Worm (Caenorhabditis elegans): ENCODE results near the gene clec-68.
"Not testable (repeated sequence)": the region's sequence is repeated elsewhere in the genome, so short reads cannot be mapped to it uniquely, and the experiment has no call there.

Gene clec-68

ce11 chrIV:3917405-3917804 lies 8.8 kb upstream of the clec-68 start, which contains the start of gene F56D6.14:
Gene F56D6.14 (plus strand): TSS chrIV:3917705.
- no peak for TF ChIP-seq hlh-30 (tag; optimal IDR thresholded peaks at IDR 0.05; ENCODE audit: insufficient read depth)

- TF ChIP-seq odd-2 (tag; optimal IDR thresholded peaks at IDR 0.05), result no peak
- no peak for TF ChIP-seq F13H6.1 (tag; optimal IDR thresholded peaks at IDR 0.05)
- TF ChIP-seq ref-2 (tag; optimal IDR thresholded peaks at IDR 0.05), result no peak
- TF ChIP-seq ceh-30 (tag; optimal IDR thresholded peaks at IDR 0.05), result no peak
- no peak for TF ChIP-seq pha-2 (tag; optimal IDR thresholded peaks at IDR 0.05)
- TF ChIP-seq ceh-2 (tag; optimal IDR thresholded peaks at IDR 0.05), result no peak
- no peak for TF ChIP-seq che-1 (tag; optimal IDR thresholded peaks at IDR 0.05)
- TF ChIP-seq eyg-1 (tag; optimal IDR thresholded peaks at IDR 0.05), result no peak
- TF ChIP-seq hlh-13 (GFP tag; optimal IDR thresholded peaks at IDR 0.05), result no peak
- no peak for TF ChIP-seq zip-5 (tag; optimal IDR thresholded peaks at IDR 0.05)
- no peak for TF ChIP-seq K02D7.2 (tag; optimal IDR thresholded peaks at IDR 0.05)
Measured at ce11 chrIV:3918160-3918559, 8.1 kb upstream of the clec-68 start, which contains the start of gene F56D6.23. Gene F56D6.23 (plus strand): TSS chrIV:3918460.

ce11 chrIV:3919506-3919905 lies 6.7 kb upstream of the clec-68 start, which contains the start of gene srz-19:
Gene srz-19 (plus strand): TSS chrIV:3919806.
- TF ChIP-seq pros-1 (tag; optimal IDR thresholded peaks at IDR 0.05), result no peak
- TF ChIP-seq hlh-15 (tag; optimal IDR thresholded peaks at IDR 0.05), result no peak
- TF ChIP-seq nhr-11 (tag; optimal IDR thresholded peaks at IDR 0.05), result no peak
- TF ChIP-seq ama-1 (optimal IDR thresholded peaks at IDR 0.05), result no peak
- no peak for TF ChIP-seq lim-6 (tag; optimal IDR thresholded peaks at IDR 0.05)
- TF ChIP-seq ceh-2 (tag; optimal IDR thresholded peaks at IDR 0.05), result no peak
- TF ChIP-seq ceh-14 (tag; optimal IDR thresholded peaks at IDR 0.05), result no peak

- TF ChIP-seq ceh-19 (GFP tag; optimal IDR thresholded peaks at IDR 0.05) (no peak), elt-4 (tag; optimal IDR thresholded peaks at IDR 0.05) (no peak), gmeb-2 (tag; optimal IDR thresholded peaks at IDR 0.05) (no peak), ceh-6 (GFP tag; optimal IDR thresholded peaks at IDR 0.05) (no peak), mec-3 (tag; optimal IDR thresholded peaks at IDR 0.05; ENCODE audit: borderline replicate concordance) (no peak), ceh-18 (tag; optimal IDR thresholded peaks at IDR 0.05) (no peak), ceh-9 (tag; optimal IDR thresholded peaks at IDR 0.05) (no peak), tbx-7 (tag; optimal IDR thresholded peaks at IDR 0.05) (no peak), hlh-15 (tag; optimal IDR thresholded peaks at IDR 0.05) (no peak), hlh-8 (tag; optimal IDR thresholded peaks at IDR 0.05) (no peak), ceh-48 (tag; optimal IDR thresholded peaks at IDR 0.05) (no peak), sdc-2 (tag; optimal IDR thresholded peaks at IDR 0.05) (no peak), rnt-1 (tag; optimal IDR thresholded peaks at IDR 0.05) (no peak), dve-1 (tag; optimal IDR thresholded peaks at IDR 0.05) (no peak)
Measured at ce11 chrIV:3921898-3922297, 4.3 kb upstream of the clec-68 start, which contains the start of gene clec-67. Gene clec-67 (plus strand): TSS chrIV:3922165.

DNA sequence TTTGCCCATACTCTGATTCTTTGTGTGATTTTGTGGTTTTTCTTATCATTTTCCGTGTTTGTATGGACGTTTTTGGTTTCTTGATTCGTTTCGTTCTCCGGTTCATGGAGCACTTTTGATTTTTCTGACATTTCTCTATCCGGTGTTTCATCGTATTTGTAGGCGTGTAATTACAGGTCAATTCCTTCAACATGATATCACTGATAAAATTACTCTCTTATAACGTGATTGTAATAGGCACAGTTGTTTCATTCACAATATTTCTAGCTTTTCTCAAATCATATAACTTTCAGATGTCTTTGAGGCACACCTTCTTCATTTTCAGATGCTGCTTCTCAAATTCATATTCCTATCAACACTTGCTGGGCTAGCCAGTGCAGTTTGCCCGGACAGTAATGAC lies 6.2 kb downstream of the clec-68 start, which contains the start of gene clec-70:
clec-70 (plus strand) TSS at position 301 of the 400 bp plus-strand sequence.
- TF ChIP-seq pros-1, gmeb-2, sdc-2 (tag; optimal IDR thresholded peaks at IDR 0.05): not testable (repeated sequence)

ce11 chrIV:3937097-3937496 lies 10.9 kb downstream of the clec-68 start, which contains the start of gene clec-71:
Gene clec-71 (plus strand): TSS chrIV:3937458.
- no peak for TF ChIP-seq Y22D7AL.16 (tag; optimal IDR thresholded peaks at IDR 0.05)
- no peak for TF ChIP-seq tbx-2 (tag; optimal IDR thresholded peaks at IDR 0.05)
- TF ChIP-seq nfya-1 (tag; optimal IDR thresholded peaks at IDR 0.05), result no peak
- no peak for TF ChIP-seq ztf-16 (tag; optimal IDR thresholded peaks at IDR 0.05)
- no peak for TF ChIP-seq ceh-9 (tag; optimal IDR thresholded peaks at IDR 0.05)
- no peak for TF ChIP-seq ceh-2 (tag; optimal IDR thresholded peaks at IDR 0.05)
- no peak for TF ChIP-seq ttx-3 (tag; optimal IDR thresholded peaks at IDR 0.05)
- no peak for TF ChIP-seq fkh-6 (tag; optimal IDR thresholded peaks at IDR 0.05)
- no peak for TF ChIP-seq elt-2 (tag; optimal IDR thresholded peaks at IDR 0.05)
- no peak for TF ChIP-seq odd-2 (tag; optimal IDR thresholded peaks at IDR 0.05)
- TF ChIP-seq pqm-1 (tag; optimal IDR thresholded peaks at IDR 0.05), result no peak
- TF ChIP-seq pag-3 (tag; optimal IDR thresholded peaks at IDR 0.05; ENCODE audit: borderline replicate concordance), result no peak
- TF ChIP-seq npax-4 (tag; optimal IDR thresholded peaks at IDR 0.05), result no peak
- no peak for TF ChIP-seq ama-1 (optimal IDR thresholded peaks at IDR 0.05)
- TF ChIP-seq gmeb-2 (tag; optimal IDR thresholded peaks at IDR 0.05), result no peak
- no peak for TF ChIP-seq sdc-2 (tag; optimal IDR thresholded peaks at IDR 0.05)
- TF ChIP-seq mec-3 (tag; optimal IDR thresholded peaks at IDR 0.05; ENCODE audit: borderline replicate concordance), result no peak
- TF ChIP-seq ceh-48 (tag; optimal IDR thresholded peaks at IDR 0.05), result no peak
- no peak for TF ChIP-seq unc-86 (tag; optimal IDR thresholded peaks at IDR 0.05)
